Fruit fly (Drosophila melanogaster) whole organism, pupa: ENCODE results near the gene Prps.

ENCODE experiments used
- CG10348 ChIP-seq: fragments of 200-800 bp; sonication (Bioruptor generic); IDR thresholded peaks from 2 replicates; pipeline ENCODE4 v1.3.6; 2022; ENCODE audit warnings: missing biosample characterization, missing genetic modification characterization
- CG12605 ChIP-seq: fragments of 200-800 bp; sonication (Bioruptor generic); IDR thresholded peaks from 2 replicates; pipeline ENCODE4 v1.3.6; 2022; ENCODE audit warnings: missing biosample characterization, missing genetic modification characterization
- CG13204 ChIP-seq: fragments of 200-800 bp; sonication (Bioruptor generic); optimal IDR thresholded peaks from 2 replicates; lab custom pipeline; 2018; ENCODE audit warnings: missing biosample characterization, mild to moderate bottlenecking, missing genetic modification characterization, moderate library complexity
- CG14655 ChIP-seq: fragments of 200-800 bp; sonication (Bioruptor generic); optimal IDR thresholded peaks from 3 replicates; lab custom pipeline; 2017; ENCODE audit warnings: mild to moderate bottlenecking, missing biosample characterization, missing genetic modification reagents, missing genetic modification characterization
- CG15710 ChIP-seq: fragments of 200-800 bp; sonication (Bioruptor generic); optimal IDR thresholded peaks from 2 replicates; lab custom pipeline; 2018; ENCODE audit warnings: missing biosample characterization, mild to moderate bottlenecking, missing genetic modification characterization, moderate library complexity
- CG17806 ChIP-seq: fragments of 200-800 bp; sonication (Bioruptor generic); optimal IDR thresholded peaks from 2 replicates; lab custom pipeline; 2018; ENCODE audit warnings: missing biosample characterization, mild to moderate bottlenecking, missing genetic modification characterization, moderate library complexity
- CG32121 ChIP-seq: fragments of 200-800 bp; sonication (Bioruptor generic); IDR thresholded peaks from 2 replicates; pipeline ENCODE4 v1.3.6; 2022; ENCODE audit warnings: missing biosample characterization, missing genetic modification characterization
- CG34367 ChIP-seq: fragments of 200-800 bp; sonication (Bioruptor generic); optimal IDR thresholded peaks from 2 replicates; lab custom pipeline; 2018; ENCODE audit warnings: missing biosample characterization, mild to moderate bottlenecking, missing genetic modification characterization
- CG4496 ChIP-seq: fragments of 200-800 bp; sonication (Bioruptor generic); IDR thresholded peaks from 3 replicates; pipeline ENCODE4 v1.3.6; 2022; ENCODE audit warnings: missing biosample characterization, missing genetic modification characterization
- CG8159 ChIP-seq: fragments of 200-800 bp; sonication (Bioruptor generic); optimal IDR thresholded peaks from 3 replicates; lab custom pipeline; 2018; ENCODE audit warnings: missing biosample characterization, mild to moderate bottlenecking, missing genetic modification characterization, moderate library complexity
- CG8301 ChIP-seq: fragments of 200-800 bp; sonication (Bioruptor generic); optimal IDR thresholded peaks from 2 replicates; lab custom pipeline; 2018; ENCODE audit warnings: missing biosample characterization, mild to moderate bottlenecking, missing genetic modification characterization
- CG9948 ChIP-seq: fragments of 200-800 bp; sonication (Bioruptor generic); optimal IDR thresholded peaks from 2 replicates; lab custom pipeline; 2018; ENCODE audit warnings: missing biosample characterization, mild to moderate bottlenecking, missing genetic modification characterization, moderate library complexity
- D1 ChIP-seq: fragments of 200-800 bp; sonication (Bioruptor generic); optimal IDR thresholded peaks from 2 replicates; lab custom pipeline; 2018; ENCODE audit warnings: missing biosample characterization, mild to moderate bottlenecking, missing genetic modification characterization, moderate library complexity
- EcR ChIP-seq: fragments of 200-800 bp; sonication (Bioruptor generic); optimal IDR thresholded peaks from 3 replicates; lab custom pipeline; 2019; ENCODE audit warnings: missing biosample characterization, missing genetic modification characterization, mild to moderate bottlenecking, moderate library complexity, missing genetic modification reagents
- Ets98B ChIP-seq: fragments of 200-800 bp; sonication (Bioruptor generic); IDR thresholded peaks from 2 replicates; pipeline ENCODE4 v1.3.6; 2022; ENCODE audit warnings: missing biosample characterization, missing genetic modification characterization
- Pif1A ChIP-seq: fragments of 200-800 bp; sonication (Bioruptor generic); optimal IDR thresholded peaks from 3 replicates; lab custom pipeline; 2016; ENCODE audit warnings: missing biosample characterization, missing genetic modification characterization
- Pif1B ChIP-seq: fragments of 200-800 bp; sonication (Bioruptor generic); optimal IDR thresholded peaks from 3 replicates; lab custom pipeline; 2016; ENCODE audit warnings: missing biosample characterization, missing genetic modification characterization
- Snoo ChIP-seq: fragments of 200-800 bp; sonication (Bioruptor generic); optimal IDR thresholded peaks from 3 replicates; lab custom pipeline; 2017; ENCODE audit warnings: missing biosample characterization, mild to moderate bottlenecking, missing genetic modification characterization, inconsistent platforms
- fd96Ca ChIP-seq: fragments of 200-800 bp; sonication (Bioruptor generic); IDR thresholded peaks from 3 replicates; pipeline ENCODE4 v1.3.6; 2022; ENCODE audit warnings: missing biosample characterization, missing genetic modification characterization
- gl ChIP-seq: fragments of 200-800 bp; sonication (Bioruptor generic); optimal IDR thresholded peaks from 2 replicates; lab custom pipeline; 2018; ENCODE audit warnings: missing biosample characterization, mild to moderate bottlenecking, missing genetic modification characterization
- rn ChIP-seq: fragments of 200-800 bp; sonication (Bioruptor generic); IDR thresholded peaks from 2 replicates; pipeline ENCODE4 v1.3.6; 2022; ENCODE audit warnings: missing biosample characterization, missing genetic modification characterization

Prps gene

dm6 chr3L:9711203-9711602 lies 14.7 kb upstream of the Prps start:
- no peak for TF ChIP-seq CG14655
- TF ChIP-seq D1 = no peak
- TF ChIP-seq Ets98B (GFP tag; lab: Robert Waterston, UW) = no peak
- TF ChIP-seq EcR (GFP tag; lab: Kevin White, UChicago) = no peak
- TF ChIP-seq CG8159 (tag; lab: Kevin White, UChicago) = no peak
- TF ChIP-seq CG12605 (GFP tag; lab: Robert Waterston, UW) = no peak
- no peak for TF ChIP-seq CG15710 (tag; lab: Kevin White, UChicago)
- TF ChIP-seq rn (GFP tag; lab: Robert Waterston, UW) = no peak
- TF ChIP-seq CG9948 = no peak
- TF ChIP-seq CG13204 (GFP tag; lab: Kevin White, UChicago) = no peak
- TF ChIP-seq CG17806 (tag; lab: Kevin White, UChicago) = no peak

dm6 chr3L:9708797-9709196 lies 12.3 kb upstream of the Prps start:
- no peak for TF ChIP-seq CG34367 (tag; lab: Kevin White, UChicago)
- no peak for TF ChIP-seq gl
- no peak for TF ChIP-seq CG32121
- no peak for TF ChIP-seq CG15710 (tag; lab: Kevin White, UChicago)
- TF ChIP-seq rn (GFP tag; lab: Robert Waterston, UW) = no peak
- TF ChIP-seq CG14655 = no peak
- no peak for TF ChIP-seq CG8159 (tag; lab: Kevin White, UChicago)

- TF ChIP-seq EcR (GFP tag; lab: Kevin White, UChicago) (no peak), Pif1A (GFP tag; lab: Kevin White, UChicago) (no peak), CG32121 (no peak), Ets98B (GFP tag; lab: Robert Waterston, UW) (no peak), CG10348 (GFP tag; lab: Robert Waterston, UW) (no peak), gl (no peak), CG12605 (GFP tag; lab: Robert Waterston, UW) (no peak), CG9948 (no peak), CG13204 (GFP tag; lab: Kevin White, UChicago) (no peak), rn (GFP tag; lab: Robert Waterston, UW) (no peak), CG17806 (tag; lab: Kevin White, UChicago) (no peak), CG8159 (tag; lab: Kevin White, UChicago) (no peak), fd96Ca (GFP tag; lab: Robert Waterston, UW) (no peak)
Observed at dm6 chr3L:9705591-9705990, 9.1 kb upstream of the Prps start.

dm6 chr3L:9704162-9704748 lies 7.8 kb upstream of the Prps start, which contains the start of gene CG16711:
Gene CG16711 (plus strand): TSS chr3L:9704331.
- TF ChIP-seq CG12605 (GFP tag; lab: Robert Waterston, UW) = no peak

- TF ChIP-seq gl = no peak
- no peak for TF ChIP-seq rn (GFP tag; lab: Robert Waterston, UW)
- TF ChIP-seq CG32121 = no peak
- no peak for TF ChIP-seq CG4496
- TF ChIP-seq Snoo (tag; lab: Kevin White, UChicago) = no peak
- TF ChIP-seq Pif1B = no peak
- no peak for TF ChIP-seq Pif1A (GFP tag; lab: Kevin White, UChicago)
- TF ChIP-seq CG8301 = no peak
- TF ChIP-seq, all 21 proteins: peak for 0
Observed at dm6 chr3L:9703495-9703894, 7.0 kb upstream of the Prps start, which contains the start of gene CG6761. Gene CG6761 (minus strand): TSS chr3L:9703595.

dm6 chr3L:9698193-9698642 lies 1.7 kb upstream of the Prps start, which contains the start of gene Ubc4:
Gene Ubc4 (plus strand): TSS chr3L:9698336.
- TF ChIP-seq CG14655 (no peak), CG9948 (no peak), CG32121 (0 out of 2 replicates have a peak, but pooled peaks have one; percentile 9), CG8159 (tag; lab: Kevin White, UChicago) (peak; percentile 2), CG17806 (tag; lab: Kevin White, UChicago) (peak; percentile 8), Snoo (tag; lab: Kevin White, UChicago) (peak; percentile 8), CG13204 (GFP tag; lab: Kevin White, UChicago) (no peak), CG15710 (tag; lab: Kevin White, UChicago) (peak; percentile 7), CG12605 (GFP tag; lab: Robert Waterston, UW) (no peak), EcR (GFP tag; lab: Kevin White, UChicago) (peak; percentile 26), CG34367 (tag; lab: Kevin White, UChicago) (no peak), Pif1A (GFP tag; lab: Kevin White, UChicago) (no peak), CG8301 (no peak), fd96Ca (GFP tag; lab: Robert Waterston, UW) (no peak), gl (peak; percentile 40), rn (GFP tag; lab: Robert Waterston, UW) (no peak), CG4496 (peak; percentile 12; the same call in 1 of the 3 replicates), CG10348 (GFP tag; lab: Robert Waterston, UW) (no peak), Ets98B (GFP tag; lab: Robert Waterston, UW) (peak; percentile 39), D1 (no peak), Pif1B (no peak)
- TF ChIP-seq, all 21 proteins: peak for 9

- TF ChIP-seq CG8159 (tag; lab: Kevin White, UChicago) = no peak
- TF ChIP-seq CG4496 = no peak
- TF ChIP-seq fd96Ca (GFP tag; lab: Robert Waterston, UW) = no peak
Observed at dm6 chr3L:9697527-9697883, 1.0 kb upstream of the Prps start.
